Fruit fly (Drosophila melanogaster) whole organism, wandering third instar larva: ENCODE data around the gene Ubx.

Experiments used
- Vsx2 ChIP-seq: fragments of 200-300, 225-300 bp; sonication (Bioruptor generic); optimal IDR thresholded peaks from 2 replicates; lab custom pipeline; 2018; ENCODE audit warnings: missing biosample characterization, missing genetic modification characterization; ENCODE audit not compliant: partially characterized antibody
- psq ChIP-seq: fragments of 200-800 bp; sonication (Bioruptor generic); optimal IDR thresholded peaks from 3 replicates; lab custom pipeline; 2017; ENCODE audit warnings: missing biosample characterization, mild to moderate bottlenecking, missing genetic modification characterization, moderate library complexity

dm6 chr3R:16676518-16676917, 57.7 kb downstream of the Ubx start:
- no peak for TF ChIP-seq Vsx2
- TF ChIP-seq psq = no peak
